Fruit fly (Drosophila melanogaster): ENCODE results near the gene CG12985.

- TF ChIP-seq insv (optimal IDR thresholded peaks at IDR 0.05) (no peak), h (optimal IDR thresholded peaks at IDR 0.05) (no peak), Sin3A (optimal IDR thresholded peaks at IDR 0.05) (no peak), Myc (optimal IDR thresholded peaks at IDR 0.05) (no peak)
Observed at dm6 chrX:17880269-17880889, 3.1 kb upstream of the CG12985 start.

Measured in Kc167 (cell line).